Fruit fly (Drosophila melanogaster): ENCODE measurements around the gene CG43163.

- TF ChIP-seq CG15710 (tag; optimal IDR thresholded peaks at IDR 0.05) (no peak), D1 (tag; optimal IDR thresholded peaks at IDR 0.05) (no peak), Ets98B (GFP tag; IDR thresholded peaks at IDR 0.05) (peak; percentile 15; the same call in 1 of the 2 replicates)
Observed at dm6 chr3L:8449202-8449799, 57.6 kb downstream of the CG43163 start, which contains the start of gene CG6983.

Data from whole organism, pupa.